Fruit fly (Drosophila melanogaster): ENCODE measurements around the gene wapl.

dm6 chrX:2193158-2193557 lies 34.4 kb upstream of the wapl start:
- TF ChIP-seq usp (GFP tag; optimal IDR thresholded peaks at IDR 0.05) (no peak), CG8478 (optimal IDR thresholded peaks at IDR 0.05) (no peak), psq (optimal IDR thresholded peaks at IDR 0.05) (no peak)

Data from whole organism.